Fruit fly (Drosophila melanogaster): Measurements from ENCODE around the gene CG4572.

DNA sequence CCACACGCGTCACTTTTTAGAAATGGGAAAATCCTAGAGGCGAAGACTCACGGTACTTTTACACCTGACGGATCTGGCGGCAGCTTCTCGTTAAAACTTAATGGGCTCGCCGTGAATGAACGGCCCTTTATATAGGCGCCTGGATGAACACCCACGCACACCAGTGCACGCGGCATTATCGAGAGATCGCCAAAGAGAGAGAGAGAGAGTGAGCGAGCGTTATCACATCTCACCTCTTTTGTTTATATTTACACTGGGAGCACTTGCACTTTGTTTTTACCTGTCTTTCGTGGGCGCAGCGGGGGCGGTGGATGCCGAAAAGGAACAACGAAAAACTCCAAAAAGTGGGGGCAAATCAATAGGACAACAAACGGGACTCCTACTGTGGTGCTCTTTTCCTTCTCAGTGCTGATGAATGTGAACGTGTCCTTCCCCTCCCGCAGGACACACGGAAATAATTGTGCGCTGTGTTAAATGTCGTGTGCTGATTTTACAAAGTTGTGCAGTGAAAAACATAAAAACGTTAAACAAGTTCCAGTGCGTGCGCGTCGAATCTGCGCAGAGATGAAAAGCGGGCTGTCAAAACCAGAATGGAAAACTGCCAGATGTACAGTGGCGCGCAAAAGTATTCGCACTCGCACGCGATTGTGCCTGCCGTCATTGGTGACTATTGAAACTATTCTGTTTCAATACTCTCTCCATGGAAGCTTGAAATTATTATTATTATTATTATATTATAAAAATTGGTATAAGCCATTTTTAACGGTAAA is 11.1 kb upstream of the CG4572 start, which contains the start of gene Mrp5:
- no peak for TF ChIP-seq CG6654 (GFP tag; optimal IDR thresholded peaks at IDR 0.05)
- TF ChIP-seq bcd (GFP tag; optimal IDR thresholded peaks at IDR 0.05) = peak; percentile 15
